Worm (Caenorhabditis elegans) whole organism, L4/young adult: ENCODE data around the gene ZK1055.4.

ENCODE experiments used
- dao-5 ChIP-seq: sonication (generic microtip); optimal IDR thresholded peaks from 2 replicates; lab custom pipeline; 2016; ENCODE audit warnings: missing genotype, missing genetic modification characterization, moderate library complexity, missing compliant biosample characterization
- him-1 ChIP-seq: sonication (generic microtip); optimal IDR thresholded peaks from 2 replicates; lab custom pipeline; 2016; ENCODE audit warnings: missing genotype, missing genetic modification reagents, missing genetic modification characterization, missing compliant biosample characterization

- TF ChIP-seq dao-5 (tag; lab: Kevin White, UChicago) (peak; percentile 26), him-1 (no peak)
Measured at ce11 chrV:6551707-6552390, 30.0 kb upstream of the ZK1055.4 start, which contains the start of gene twk-10.
